Worm (Caenorhabditis elegans) whole organism, L4 larva: ENCODE results near the gene F11A5.9.

Experiments
- F10B5.3 ChIP-seq: sonication (generic microtip); optimal IDR thresholded peaks from 2 replicates; lab custom pipeline; 2016; ENCODE audit warnings: mild to moderate bottlenecking, missing genetic modification characterization, missing compliant biosample characterization
- aha-1 ChIP-seq: fragments of 150-350 bp; peaks from one replicate; lab custom pipeline; 2014; ENCODE audit warnings: missing biosample characterization, missing genetic modification characterization
- ama-1 ChIP-seq: fragments of 150-350 bp; optimal IDR thresholded peaks from 2 replicates; lab custom pipeline; 2014; ENCODE audit warnings: inconsistent platforms, mixed read lengths
- ceh-62 ChIP-seq: sonication (generic microtip); optimal IDR thresholded peaks from 2 replicates; lab custom pipeline; 2017; ENCODE audit warnings: missing biosample characterization, missing genetic modification characterization
- egl-27 ChIP-seq: sonication (generic microtip); optimal IDR thresholded peaks from 3 replicates; lab custom pipeline; 2017; ENCODE audit warnings: missing biosample characterization, missing genetic modification reagents, missing genetic modification characterization
- hlh-30 ChIP-seq: sonication (generic microtip); optimal IDR thresholded peaks from 2 replicates; lab custom pipeline; 2017; ENCODE audit warnings: antibody characterized with exemption, mild to moderate bottlenecking, missing genetic modification characterization, missing compliant biosample characterization; ENCODE audit not compliant: insufficient read depth
- mdl-1 ChIP-seq, 2 experiments: fragments of 150-350 bp in 1 of 2; sonication (generic microtip) in 1 of 2; optimal IDR thresholded peaks; 2 replicates each; lab custom pipeline; 2014 to 2017; ENCODE audit warnings: missing biosample characterization in 2 of 2, missing genetic modification characterization in 2 of 2
- mep-1 ChIP-seq: fragments of 150-350 bp; sonication (generic microtip); optimal IDR thresholded peaks from 3 replicates; lab custom pipeline; 2014; ENCODE audit warnings: missing biosample characterization, missing genetic modification characterization
- nhr-11 ChIP-seq: fragments of 150-350 bp; optimal IDR thresholded peaks from 2 replicates; lab custom pipeline; 2014; ENCODE audit warnings: missing biosample characterization, missing genetic modification characterization
- nhr-25 ChIP-seq: sonication (generic microtip); optimal IDR thresholded peaks from 2 replicates; lab custom pipeline; 2017; ENCODE audit warnings: missing genetic modification characterization, mild to moderate bottlenecking, missing compliant biosample characterization, antibody characterized with exemption, moderate library complexity, borderline replicate concordance; ENCODE audit not compliant: insufficient read depth
- snpc-4 ChIP-seq: fragments of 150-350 bp; optimal IDR thresholded peaks from 2 replicates; lab custom pipeline; 2014; ENCODE audit warnings: missing biosample characterization, missing genetic modification characterization
- unc-130 ChIP-seq: sonication (generic microtip); optimal IDR thresholded peaks from 2 replicates; lab custom pipeline; 2016; ENCODE audit warnings: missing genetic modification reagents, missing genetic modification characterization, missing compliant biosample characterization
- unc-62 ChIP-seq, 3 experiments: fragments of 150-350 bp in 1 of 3; sonication (generic microtip); optimal IDR thresholded peaks in 2 of 3; peaks in 1 of 3; 1 replicate in 1 of 3; 2 replicates in 2 of 3; lab custom pipeline; 2014 to 2017; ENCODE audit warnings: missing biosample characterization in 3 of 3, missing genetic modification characterization in 3 of 3, missing genetic modification reagents in 3 of 3, missing genotype in 1 of 3
- ztf-11 ChIP-seq: fragments of 150-350 bp; optimal IDR thresholded peaks from 2 replicates; lab custom pipeline; 2014; ENCODE audit warnings: missing biosample characterization, missing genetic modification characterization

DNA sequence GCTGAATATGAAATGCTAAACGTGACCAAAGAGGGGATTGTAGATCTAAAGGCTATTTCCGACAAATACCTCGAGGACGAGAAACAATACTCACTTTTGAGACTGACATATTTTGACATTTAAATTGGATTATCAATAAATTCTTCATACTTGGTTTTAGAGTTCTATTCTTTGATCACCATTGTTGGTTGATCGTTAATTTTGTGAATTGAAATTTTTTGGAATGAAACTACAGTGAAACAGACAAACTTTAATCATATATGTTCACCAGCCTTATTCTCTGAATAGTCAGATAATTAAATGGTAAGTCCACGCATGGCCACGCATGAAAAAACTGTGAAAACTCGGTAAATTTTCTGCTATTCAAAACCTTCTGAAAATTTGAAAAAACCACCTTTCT, 12.1 kb upstream of the F11A5.9 start, which contains the start of gene F11A5.18:
- TF ChIP-seq hlh-30 (no peak), nhr-25 (tag; lab: Kevin White, UChicago) (no peak), snpc-4 (no peak), ceh-62 (tag; lab: Kevin White, UChicago) (no peak), ama-1 (lab: Kevin White, UChicago) (no peak), nhr-11 (tag; lab: Kevin White, UChicago) (no peak), mep-1 (tag; lab: Kevin White, UChicago) (no peak), egl-27 (no peak), unc-130 (no peak), ztf-11 (tag; lab: Kevin White, UChicago) (no peak), aha-1 (tag; lab: Kevin White, UChicago) (no peak), unc-62 (GFP tag; optimal IDR thresholded peaks at IDR 0.05 in 1 of 2; lab: Kevin White, UChicago) (no peak), unc-62 (tag; optimal IDR thresholded peaks at IDR 0.05; lab: Kevin White, UChicago) (no peak), F10B5.3 (no peak), mdl-1 (tag; optimal IDR thresholded peaks at IDR 0.05; lab: Kevin White, UChicago) (no peak)
